Fruit fly (Drosophila melanogaster): Measurements from ENCODE around the gene CG10600.

DNA sequence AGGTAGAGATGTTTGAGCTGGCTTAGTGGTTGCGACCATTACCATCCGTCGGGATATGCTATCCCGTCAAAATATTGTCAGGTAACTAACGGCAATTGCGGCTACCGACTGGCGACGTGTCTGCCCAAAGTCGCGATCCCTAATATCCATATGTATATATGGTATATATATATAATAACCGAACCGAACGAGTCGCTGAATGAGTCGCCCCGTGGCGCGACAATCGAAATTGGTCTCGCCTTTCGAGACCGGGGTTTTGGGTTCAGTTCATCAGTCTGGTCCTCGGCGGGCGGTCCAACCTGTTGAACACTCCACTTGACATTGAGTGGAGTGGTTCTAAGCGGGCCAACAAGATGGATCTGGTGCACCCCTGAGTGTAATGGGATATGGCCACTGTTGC, 35.7 kb upstream of the CG10600 start:
- no peak for TF ChIP-seq CG8478 (optimal IDR thresholded peaks at IDR 0.05)
- no peak for TF ChIP-seq CTCF (optimal IDR thresholded peaks at IDR 0.05)

All from S2 (cell line).